Worm (Caenorhabditis elegans): Measurements from ENCODE around the gene F17E9.5.
A peak's percentile ranks its signal among the peaks of the same experiment; 100 is the strongest.

DNA sequence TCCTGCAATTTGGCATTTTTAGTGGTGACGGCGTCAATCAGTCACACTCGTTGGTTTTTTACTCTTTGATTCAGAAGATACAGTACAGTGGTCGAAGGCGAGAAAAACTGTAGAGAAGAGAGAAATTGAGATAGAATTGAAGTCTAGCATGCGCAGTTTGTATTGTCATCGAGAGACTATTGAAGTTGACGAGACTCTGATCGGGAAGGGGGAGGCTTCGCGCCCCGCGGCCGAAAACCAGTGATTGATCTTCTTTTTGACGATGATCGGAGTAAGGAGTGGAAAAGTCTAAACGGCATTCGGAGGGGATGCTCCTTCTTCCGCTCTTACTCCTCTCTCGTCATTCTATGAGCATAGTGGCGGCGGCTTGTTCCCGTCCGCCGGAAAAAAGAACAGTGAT is 43.7 kb upstream of the F17E9.5 start:
- TF ChIP-seq zag-1 (tag; optimal IDR thresholded peaks at IDR 0.05): no peak
- no peak for TF ChIP-seq aly-2 (tag; optimal IDR thresholded peaks at IDR 0.05)
- no peak for TF ChIP-seq ceh-63 (GFP tag; optimal IDR thresholded peaks at IDR 0.05)
- TF ChIP-seq efl-1 (optimal IDR thresholded peaks at IDR 0.05): peak; percentile 16 to 51
- TF ChIP-seq efl-1 (GFP tag; optimal IDR thresholded peaks at IDR 0.05 in 1 of 2): peak; percentile 2 to 93
- peak; percentile 71 for TF ChIP-seq blmp-1 (tag; optimal IDR thresholded peaks at IDR 0.05)
- no peak for TF ChIP-seq unc-130 (tag; optimal IDR thresholded peaks at IDR 0.05)
- TF ChIP-seq lin-13 (GFP tag; optimal IDR thresholded peaks at IDR 0.05): no peak
- TF ChIP-seq lsy-2 (tag; optimal IDR thresholded peaks at IDR 0.05): peak in 1 of 2 experiments; percentile 45
- peak; percentile 79 for TF ChIP-seq nhr-85 (tag)
